Fruit fly (Drosophila melanogaster) whole organism, prepupa: Measurements from ENCODE around the gene CG34300.

Experiments used
- Blimp-1 ChIP-seq: fragments of 200-800 bp; sonication (Bioruptor generic); optimal IDR thresholded peaks from 3 replicates; lab custom pipeline; 2017; ENCODE audit warnings: missing biosample characterization, missing genetic modification characterization, mild to moderate bottlenecking, moderate library complexity, missing genetic modification reagents
- CG11294 ChIP-seq: fragments of 200-800 bp; sonication (Bioruptor generic); IDR thresholded peaks from 2 replicates; pipeline ENCODE4 v1.3.6; 2022; ENCODE audit warnings: missing biosample characterization, missing genetic modification characterization
- CG11762 ChIP-seq: fragments of 200-800 bp; sonication (Bioruptor generic); optimal IDR thresholded peaks from 3 replicates; lab custom pipeline; 2016; ENCODE audit warnings: missing biosample characterization, missing genetic modification characterization; ENCODE audit not compliant: insufficient read depth
- CG11902 ChIP-seq: fragments of 200-800 bp; sonication (Bioruptor generic); optimal IDR thresholded peaks from 3 replicates; lab custom pipeline; 2016; ENCODE audit warnings: missing biosample characterization, missing genetic modification characterization
- CG15336 ChIP-seq: fragments of 200-800 bp; sonication (Bioruptor generic); IDR thresholded peaks from 2 replicates; pipeline ENCODE4 v1.3.6; 2022; ENCODE audit warnings: missing biosample characterization, missing genetic modification characterization
- CG1621 ChIP-seq: fragments of 200-800 bp; sonication (Bioruptor generic); optimal IDR thresholded peaks from 3 replicates; lab custom pipeline; 2018; ENCODE audit warnings: missing biosample characterization, mild to moderate bottlenecking, missing genetic modification characterization
- CG31627 ChIP-seq: fragments of 200-800 bp; sonication (Bioruptor generic); optimal IDR thresholded peaks from 3 replicates; lab custom pipeline; 2016; ENCODE audit warnings: missing biosample characterization, missing genetic modification characterization
- CG32006 ChIP-seq: fragments of 200-800 bp; sonication (Bioruptor generic); optimal IDR thresholded peaks from 3 replicates; lab custom pipeline; 2017; ENCODE audit warnings: missing biosample characterization, mild to moderate bottlenecking, missing genetic modification characterization
- CG34406 ChIP-seq: fragments of 200-800 bp; sonication (Bioruptor generic); optimal IDR thresholded peaks from 3 replicates; lab custom pipeline; 2016; ENCODE audit warnings: missing biosample characterization, missing genetic modification characterization
- CG4318 ChIP-seq: fragments of 200-800 bp; sonication (Bioruptor generic); optimal IDR thresholded peaks from 3 replicates; lab custom pipeline; 2017; ENCODE audit warnings: missing biosample characterization, mild to moderate bottlenecking, missing genetic modification characterization
- CG6163 ChIP-seq: fragments of 200-800 bp; sonication (Bioruptor generic); IDR thresholded peaks from 3 replicates; pipeline ENCODE4 v1.3.6; 2022; ENCODE audit warnings: missing biosample characterization, missing genetic modification characterization
- CG6276 ChIP-seq: fragments of 200-800 bp; sonication (Bioruptor generic); optimal IDR thresholded peaks from 2 replicates; lab custom pipeline; 2017; ENCODE audit warnings: missing biosample characterization, mild to moderate bottlenecking, missing genetic modification characterization
- CG6792 ChIP-seq: fragments of 200-800 bp; sonication (Bioruptor generic); optimal IDR thresholded peaks from 3 replicates; lab custom pipeline; 2016; ENCODE audit warnings: missing biosample characterization, missing genetic modification characterization
- CG6854 ChIP-seq: fragments of 200-800 bp; sonication (Bioruptor generic); optimal IDR thresholded peaks from 2 replicates; lab custom pipeline; 2017; ENCODE audit warnings: missing biosample characterization, mild to moderate bottlenecking, missing genetic modification characterization
- CG8119 ChIP-seq: fragments of 200-800 bp; sonication (Bioruptor generic); IDR thresholded peaks from 3 replicates; pipeline ENCODE4 v1.3.6; 2022; ENCODE audit warnings: missing biosample characterization, missing genetic modification characterization
- CG8632 ChIP-seq: fragments of 200-800 bp; sonication (Bioruptor generic); optimal IDR thresholded peaks from 3 replicates; lab custom pipeline; 2016; ENCODE audit warnings: missing biosample characterization, missing genetic modification characterization
- Eip78C ChIP-seq: fragments of 200-800 bp; sonication (Bioruptor generic); peaks from one replicate; lab custom pipeline; 2016; ENCODE audit warnings: missing biosample characterization, missing genetic modification characterization
- Gug ChIP-seq: fragments of 200-800 bp; sonication (Bioruptor generic); IDR thresholded peaks from 2 replicates; pipeline ENCODE4 v1.3.6; 2022; ENCODE audit warnings: missing biosample characterization, missing genetic modification characterization
- Hr4 ChIP-seq: fragments of 200-800 bp; sonication (Bioruptor generic); optimal IDR thresholded peaks from 3 replicates; lab custom pipeline; 2016; ENCODE audit warnings: missing biosample characterization, missing genetic modification characterization
- OdsH ChIP-seq: fragments of 200-800 bp; sonication (Bioruptor generic); optimal IDR thresholded peaks from 3 replicates; lab custom pipeline; 2016; ENCODE audit warnings: missing biosample characterization, missing genetic modification characterization
- Smox ChIP-seq: fragments of 200-800 bp; sonication (Bioruptor generic); optimal IDR thresholded peaks from 3 replicates; lab custom pipeline; 2016; ENCODE audit warnings: missing biosample characterization, missing genetic modification characterization
- Sox102F ChIP-seq: fragments of 200-800 bp; sonication (Bioruptor generic); optimal IDR thresholded peaks from 2 replicates; lab custom pipeline; 2016; ENCODE audit warnings: missing biosample characterization, mild to moderate bottlenecking, missing genetic modification characterization
- achi ChIP-seq: fragments of 200-800 bp; sonication (Bioruptor generic); optimal IDR thresholded peaks from 3 replicates; lab custom pipeline; 2016; ENCODE audit warnings: missing biosample characterization, missing genetic modification characterization
- cyc ChIP-seq: fragments of 200-800 bp; sonication (Bioruptor generic); optimal IDR thresholded peaks from 3 replicates; lab custom pipeline; 2016; ENCODE audit warnings: missing biosample characterization, missing genetic modification characterization
- dac ChIP-seq: fragments of 200-800 bp; sonication (Bioruptor generic); optimal IDR thresholded peaks from 2 replicates; lab custom pipeline; 2017; ENCODE audit warnings: missing biosample characterization, mild to moderate bottlenecking, missing genetic modification characterization
- dsx ChIP-seq: fragments of 200-800 bp; optimal IDR thresholded peaks from 3 replicates; lab custom pipeline; 2019; ENCODE audit warnings: missing biosample characterization, mild to moderate bottlenecking, missing genetic modification characterization, moderate library complexity; ENCODE audit not compliant: poor library complexity, severe bottlenecking
- eg ChIP-seq: fragments of 200-800 bp; sonication (Bioruptor generic); IDR thresholded peaks from 3 replicates; pipeline ENCODE4 v1.3.6; 2022; ENCODE audit warnings: missing biosample characterization, missing genetic modification characterization
- fd85E ChIP-seq: fragments of 200-800 bp; sonication (Bioruptor generic); optimal IDR thresholded peaks from 3 replicates; lab custom pipeline; 2016; ENCODE audit warnings: missing biosample characterization, missing genetic modification characterization
- net ChIP-seq: fragments of 200-800 bp; sonication (Bioruptor generic); optimal IDR thresholded peaks from 3 replicates; lab custom pipeline; 2016; ENCODE audit warnings: missing biosample characterization, missing genetic modification characterization
- pdm3 ChIP-seq: fragments of 200-800 bp; sonication (Bioruptor generic); optimal IDR thresholded peaks from 3 replicates; lab custom pipeline; 2016; ENCODE audit warnings: missing biosample characterization, missing genetic modification characterization
- salr ChIP-seq, 2 experiments: fragments of 200-800 bp; sonication (Bioruptor generic); optimal IDR thresholded peaks; 3 replicates each; lab custom pipeline; 2016 to 2018; ENCODE audit warnings: missing biosample characterization in 2 of 2, missing genetic modification characterization in 2 of 2, mild to moderate bottlenecking in 1 of 2
- spab ChIP-seq: fragments of 200-800 bp; sonication (Bioruptor generic); optimal IDR thresholded peaks from 2 replicates; lab custom pipeline; 2017; ENCODE audit warnings: missing biosample characterization, mild to moderate bottlenecking, missing genetic modification characterization, missing genetic modification reagents
- ss ChIP-seq, 2 experiments: fragments of 200-800 bp; sonication (Bioruptor generic); optimal IDR thresholded peaks; 2 replicates in 1 of 2; 3 replicates in 1 of 2; lab custom pipeline; 2017 to 2018; ENCODE audit warnings: mild to moderate bottlenecking in 2 of 2, missing biosample characterization in 2 of 2, missing genetic modification characterization in 2 of 2, moderate library complexity in 1 of 2
- topi ChIP-seq: fragments of 200-800 bp; sonication (Bioruptor generic); optimal IDR thresholded peaks from 3 replicates; lab custom pipeline; 2016; ENCODE audit warnings: missing biosample characterization, missing genetic modification characterization
- vri ChIP-seq: fragments of 200-800 bp; sonication (Bioruptor generic); optimal IDR thresholded peaks from 3 replicates; lab custom pipeline; 2016; ENCODE audit warnings: missing biosample characterization, mild to moderate bottlenecking, missing genetic modification characterization

The CG34300 gene

dm6 chr3R:30344221-30344948, 37.9 kb upstream of the CG34300 start (continued):
- peak; percentile 65 for TF ChIP-seq dac (GFP tag; lab: Kevin White, UChicago)
- peak; percentile 86 for TF ChIP-seq CG8119 (GFP tag; lab: Robert Waterston, UW)
- no peak for TF ChIP-seq CG11902 (GFP tag; lab: Kevin White, UChicago)
- peak; percentile 80 for TF ChIP-seq Gug (GFP tag; lab: Robert Waterston, UW)
- no peak for TF ChIP-seq topi
- TF ChIP-seq fd85E = no peak
- peak; percentile 82 for TF ChIP-seq CG4318 (GFP tag; lab: Kevin White, UChicago)
- TF ChIP-seq CG11762 (GFP tag; lab: Kevin White, UChicago) = peak; percentile 19
- no peak for TF ChIP-seq ss (GFP tag; optimal IDR thresholded peaks at IDR 0.05; lab: Kevin White, UChicago)
- TF ChIP-seq OdsH = peak; percentile 65
- no peak for TF ChIP-seq CG6854 (GFP tag; lab: Kevin White, UChicago)
- no peak for TF ChIP-seq vri (GFP tag; lab: Kevin White, UChicago)
- no peak for TF ChIP-seq dsx (GFP tag; lab: Kevin White, UChicago)
- TF ChIP-seq eg (GFP tag; lab: Robert Waterston, UW) = peak; percentile 90
- TF ChIP-seq CG8632 (GFP tag; lab: Kevin White, UChicago) = no peak
- TF ChIP-seq spab (GFP tag; lab: Kevin White, UChicago) = no peak
- TF ChIP-seq CG6163 (GFP tag; lab: Robert Waterston, UW) = peak; percentile 80
- no peak for TF ChIP-seq cyc (GFP tag; lab: Kevin White, UChicago)

- peak; percentile 89 for TF ChIP-seq dsx (GFP tag; lab: Kevin White, UChicago)
- peak; percentile 11 for TF ChIP-seq achi (GFP tag; lab: Kevin White, UChicago)
- no peak for TF ChIP-seq Sox102F (GFP tag; lab: Kevin White, UChicago)
- peak in 1 of 2 experiments; percentile 6 for TF ChIP-seq salr (GFP tag; optimal IDR thresholded peaks at IDR 0.05; lab: Kevin White, UChicago)
- peak; percentile 66 for TF ChIP-seq CG8119 (GFP tag; lab: Robert Waterston, UW)
- TF ChIP-seq Eip78C (GFP tag; lab: Kevin White, UChicago) = peak; percentile 42
- peak; percentile 57; the same call in 1 of the 2 replicates for TF ChIP-seq CG11294 (GFP tag; lab: Robert Waterston, UW)
- no peak for TF ChIP-seq Blimp-1 (GFP tag; lab: Kevin White, UChicago)
- TF ChIP-seq Smox (GFP tag; lab: Kevin White, UChicago) = no peak
- peak; percentile 64 for TF ChIP-seq CG15336 (GFP tag; lab: Robert Waterston, UW)
- peak; percentile 39; the same call in 2 of the 3 replicates for TF ChIP-seq CG6163 (GFP tag; lab: Robert Waterston, UW)
- TF ChIP-seq CG4318 (GFP tag; lab: Kevin White, UChicago) = no peak
- peak; percentile 49 for TF ChIP-seq CG32006 (GFP tag; lab: Kevin White, UChicago)
- TF ChIP-seq Gug (GFP tag; lab: Robert Waterston, UW) = no peak
- no peak for TF ChIP-seq CG34406
- peak; percentile 31 for TF ChIP-seq Hr4 (GFP tag; lab: Kevin White, UChicago)
- peak; percentile 12 for TF ChIP-seq CG6276
- peak; percentile 23 for TF ChIP-seq OdsH
- no peak for TF ChIP-seq CG31627 (GFP tag; lab: Kevin White, UChicago)
- TF ChIP-seq eg (GFP tag; lab: Robert Waterston, UW) = peak; percentile 69
- TF ChIP-seq ss (GFP tag; optimal IDR thresholded peaks at IDR 0.05; lab: Kevin White, UChicago) = no peak
- peak; percentile 20 for TF ChIP-seq net (GFP tag; lab: Kevin White, UChicago)
These were observed 37.2 kb upstream of the CG34300 start for dm6 chr3R:30343453-30344220.

dm6 chr3R:30343048-30343447, 36.6 kb upstream of the CG34300 start:
- peak; percentile 43 for TF ChIP-seq net (GFP tag; lab: Kevin White, UChicago)
- no peak for TF ChIP-seq topi
- TF ChIP-seq OdsH = peak; percentile 19
- peak; percentile 76 for TF ChIP-seq Hr4 (GFP tag; lab: Kevin White, UChicago)
- no peak for TF ChIP-seq CG6792
- TF ChIP-seq dac (GFP tag; lab: Kevin White, UChicago) = peak; percentile 7
- peak; percentile 82 for TF ChIP-seq CG8119 (GFP tag; lab: Robert Waterston, UW)
- TF ChIP-seq salr (GFP tag; optimal IDR thresholded peaks at IDR 0.05; lab: Kevin White, UChicago) = peak in 1 of 2 experiments; percentile 2
- peak; percentile 17 for TF ChIP-seq pdm3 (GFP tag; lab: Kevin White, UChicago)
- peak; percentile 89 for TF ChIP-seq eg (GFP tag; lab: Robert Waterston, UW)
- no peak for TF ChIP-seq CG8632 (GFP tag; lab: Kevin White, UChicago)
- no peak for TF ChIP-seq CG1621 (tag; lab: Kevin White, UChicago)
- TF ChIP-seq CG32006 (GFP tag; lab: Kevin White, UChicago) = peak; percentile 72
- peak; percentile 42; the same call in 1 of the 2 replicates for TF ChIP-seq CG11294 (GFP tag; lab: Robert Waterston, UW)
- TF ChIP-seq CG6163 (GFP tag; lab: Robert Waterston, UW) = peak; percentile 62
- TF ChIP-seq dsx (GFP tag; lab: Kevin White, UChicago) = no peak
- peak; percentile 88 for TF ChIP-seq CG15336 (GFP tag; lab: Robert Waterston, UW)
- 0 out of 2 replicates have a peak, but pooled peaks have one; percentile 11 for TF ChIP-seq Gug (GFP tag; lab: Robert Waterston, UW)
- TF ChIP-seq CG6276 = peak; percentile 74
- peak; percentile 56 for TF ChIP-seq CG4318 (GFP tag; lab: Kevin White, UChicago)
- TF ChIP-seq, all 60 proteins: peak for 15
